Worm (Caenorhabditis elegans): ENCODE data around the gene C37C3.17.

ce11 chrV:7830952-7831351 lies 30.7 kb downstream of the C37C3.17 start:
- TF ChIP-seq elt-2 (tag; optimal IDR thresholded peaks at IDR 0.05) (no peak), ztf-11 (tag; optimal IDR thresholded peaks at IDR 0.05) (no peak), snpc-4 (tag; optimal IDR thresholded peaks at IDR 0.05) (no peak), fkh-4 (tag; optimal IDR thresholded peaks at IDR 0.05; ENCODE audit: borderline replicate concordance) (no peak), jun-1 (tag; optimal IDR thresholded peaks at IDR 0.05) (no peak), nhr-71 (tag; optimal IDR thresholded peaks at IDR 0.05) (no peak), ceh-82 (tag; optimal IDR thresholded peaks at IDR 0.05) (no peak)

All from whole organism, L1 larva.